Fruit fly (Drosophila melanogaster) whole organism, embryonic: ENCODE data around the gene dgt1.

Experiments
- B-H1 ChIP-seq: fragments of 200-800 bp; sonication (Bioruptor generic); IDR thresholded peaks from 3 replicates; pipeline ENCODE4 v1.3.6; 2022; ENCODE audit warnings: missing biosample characterization, missing genetic modification characterization
- BEAF-32 ChIP-seq: fragments of 200-800 bp; sonication (Bioruptor generic); optimal IDR thresholded peaks from 3 replicates; lab custom pipeline; 2017; ENCODE audit warnings: missing biosample characterization, missing genetic modification characterization, mild to moderate bottlenecking, moderate library complexity, missing genetic modification reagents
- CG11695 ChIP-seq: fragments of 200-800 bp; sonication (Bioruptor generic); IDR thresholded peaks from 3 replicates; pipeline ENCODE4 v1.3.6; 2022; ENCODE audit warnings: missing biosample characterization, missing genetic modification characterization
- CG12071 ChIP-seq: fragments of 200-800 bp; sonication (Bioruptor generic); optimal IDR thresholded peaks from 3 replicates; lab custom pipeline; 2018; ENCODE audit warnings: missing biosample characterization, mild to moderate bottlenecking, missing genetic modification characterization
- CG1647 ChIP-seq: fragments of 200-800 bp; sonication (Bioruptor generic); optimal IDR thresholded peaks from 3 replicates; lab custom pipeline; 2016; ENCODE audit warnings: missing biosample characterization, missing genetic modification characterization
- CG16815 ChIP-seq: fragments of 200-800 bp; sonication (Bioruptor generic); optimal IDR thresholded peaks from 3 replicates; lab custom pipeline; 2017; ENCODE audit warnings: missing biosample characterization, mild to moderate bottlenecking, missing genetic modification characterization
- CG16863 ChIP-seq: fragments of 200-800 bp; sonication (Bioruptor generic); optimal IDR thresholded peaks from 3 replicates; lab custom pipeline; 2016; ENCODE audit warnings: missing biosample characterization, missing genetic modification characterization
- CG34376 ChIP-seq: fragments of 200-800 bp; sonication (Bioruptor generic); optimal IDR thresholded peaks from 2 replicates; lab custom pipeline; 2018; ENCODE audit warnings: missing biosample characterization, mild to moderate bottlenecking, missing genetic modification characterization
- CG3726 ChIP-seq: fragments of 200-800 bp; sonication (Bioruptor generic); IDR thresholded peaks from 3 replicates; pipeline ENCODE4, ENCODE4 v1.3.6; 2022; ENCODE audit warnings: missing biosample characterization, missing genetic modification characterization
- CG3838 ChIP-seq: fragments of 200-800 bp; sonication (Bioruptor generic); optimal IDR thresholded peaks from 3 replicates; lab custom pipeline; 2016; ENCODE audit warnings: missing biosample characterization, missing genetic modification characterization
- CG3995 ChIP-seq: fragments of 200-800 bp; sonication (Bioruptor generic); optimal IDR thresholded peaks from 3 replicates; lab custom pipeline; 2016; ENCODE audit warnings: missing biosample characterization, missing genetic modification characterization
- CG4707 ChIP-seq: fragments of 200-800 bp; sonication (Bioruptor generic); optimal IDR thresholded peaks from 2 replicates; lab custom pipeline; 2018; ENCODE audit warnings: missing biosample characterization, mild to moderate bottlenecking, missing genetic modification characterization, moderate library complexity
- CG6175 ChIP-seq: fragments of 200-800 bp; sonication (Bioruptor generic); IDR thresholded peaks from 3 replicates; pipeline ENCODE4 v1.3.6; 2022; ENCODE audit warnings: missing biosample characterization, missing genetic modification characterization
- CG6272 ChIP-seq: fragments of 200-800 bp; sonication (Bioruptor generic); IDR thresholded peaks from 2 replicates; pipeline ENCODE4 v1.3.6; 2022; ENCODE audit warnings: missing biosample characterization, missing genetic modification characterization
- CG6813 ChIP-seq: fragments of 200-800 bp; sonication (Bioruptor generic); optimal IDR thresholded peaks from 2 replicates; lab custom pipeline; 2017; ENCODE audit warnings: missing biosample characterization, missing genetic modification characterization, mild to moderate bottlenecking, moderate library complexity, missing genetic modification reagents
- CG7987 ChIP-seq: fragments of 200-800 bp; sonication (Bioruptor generic); optimal IDR thresholded peaks from 2 replicates; lab custom pipeline; 2018; ENCODE audit warnings: missing biosample characterization, mild to moderate bottlenecking, missing genetic modification characterization, moderate library complexity
- CTCF ChIP-seq: fragments of 200-800 bp; sonication (Bioruptor generic); optimal IDR thresholded peaks from 2 replicates; lab custom pipeline; 2017; ENCODE audit warnings: missing biosample characterization, mild to moderate bottlenecking, missing genetic modification characterization, moderate library complexity
- Dip2 ChIP-seq: fragments of 200-800 bp; sonication (Bioruptor generic); IDR thresholded peaks from 2 replicates; pipeline ENCODE4 v1.3.6; 2022; ENCODE audit warnings: missing biosample characterization, missing genetic modification characterization
- Dref ChIP-seq: fragments of 200-800 bp; sonication (Bioruptor generic); IDR thresholded peaks from 2 replicates; pipeline ENCODE4 v1.3.6; 2022; ENCODE audit warnings: missing biosample characterization, missing genetic modification characterization
- HHEX ChIP-seq: fragments of 200-800 bp; sonication (Bioruptor generic); optimal IDR thresholded peaks from 3 replicates; lab custom pipeline; 2017; ENCODE audit warnings: missing biosample characterization, mild to moderate bottlenecking, missing genetic modification characterization, missing genetic modification reagents
- HLH4C ChIP-seq: fragments of 200-800 bp; sonication (Bioruptor generic); IDR thresholded peaks from 3 replicates; pipeline ENCODE4 v1.3.6; 2022; ENCODE audit warnings: missing biosample characterization, missing genetic modification characterization; ENCODE audit not compliant: partially characterized antibody
- HmgD ChIP-seq: fragments of 200-800 bp; sonication (Bioruptor generic); optimal IDR thresholded peaks from 3 replicates; lab custom pipeline; 2016; ENCODE audit warnings: missing biosample characterization, missing genetic modification characterization
- Hr78 ChIP-seq, 2 experiments: fragments of 200-800 bp in 1 of 2; fragments of >200 bp in 1 of 2; sonication (Bioruptor generic) in 1 of 2; optimal IDR thresholded peaks; 2 replicates each; lab custom pipeline; 2017 to 2019; ENCODE audit warnings: missing biosample characterization in 2 of 2, missing genetic modification characterization in 2 of 2, mild to moderate bottlenecking in 1 of 2, moderate library complexity in 1 of 2
- NK7.1 ChIP-seq: fragments of 200-800 bp; sonication (Bioruptor generic); optimal IDR thresholded peaks from 3 replicates; lab custom pipeline; 2016; ENCODE audit warnings: missing biosample characterization, missing genetic modification characterization
- Nf-YB ChIP-seq: fragments of 200-800 bp; sonication (Bioruptor generic); optimal IDR thresholded peaks from 3 replicates; lab custom pipeline; 2019; ENCODE audit warnings: missing biosample characterization, mild to moderate bottlenecking, missing genetic modification characterization, moderate library complexity
- Optix ChIP-seq: fragments of 200-800 bp; sonication (Bioruptor generic); IDR thresholded peaks from 3 replicates; pipeline ENCODE4 v1.3.6; 2022; ENCODE audit warnings: missing biosample characterization, missing genetic modification characterization
- Pdp1 ChIP-seq, 2 experiments: fragments of 200-800 bp; sonication (Bioruptor generic); optimal IDR thresholded peaks; 3 replicates each; lab custom pipeline; 2016; ENCODE audit warnings: missing biosample characterization in 2 of 2, missing genetic modification characterization in 2 of 2, mild to moderate bottlenecking in 1 of 2, moderate library complexity in 1 of 2
- Rfx ChIP-seq: fragments of 200-800 bp; sonication (Bioruptor generic); IDR thresholded peaks from 2 replicates; pipeline ENCODE4 v1.3.6; 2022; ENCODE audit warnings: missing biosample characterization, missing genetic modification characterization
- Six4 ChIP-seq: fragments of 200-800 bp; sonication (Bioruptor generic); optimal IDR thresholded peaks from 2 replicates; lab custom pipeline; 2016; ENCODE audit warnings: missing biosample characterization, missing genetic modification characterization
- Sox102F ChIP-seq: fragments of 200-800 bp; sonication (Bioruptor generic); optimal IDR thresholded peaks from 2 replicates; lab custom pipeline; 2018; ENCODE audit warnings: missing biosample characterization, mild to moderate bottlenecking, missing genetic modification characterization, moderate library complexity
- Sry-β ChIP-seq: fragments of 200-800 bp; sonication (Bioruptor generic); optimal IDR thresholded peaks from 2 replicates; lab custom pipeline; 2018; ENCODE audit warnings: missing biosample characterization, mild to moderate bottlenecking, missing genetic modification characterization, moderate library complexity
- YL-1 ChIP-seq: fragments of 200-800 bp; sonication (Bioruptor generic); optimal IDR thresholded peaks from 3 replicates; lab custom pipeline; 2017; ENCODE audit warnings: missing biosample characterization, mild to moderate bottlenecking, missing genetic modification characterization
- ara ChIP-seq: fragments of 200-800 bp; sonication (Bioruptor generic); IDR thresholded peaks from 2 replicates; pipeline ENCODE4 v1.3.6; 2022; ENCODE audit warnings: missing biosample characterization, missing genetic modification characterization
- chif ChIP-seq, 2 experiments: fragments of 200-800 bp; sonication (Bioruptor generic); optimal IDR thresholded peaks; 3 replicates each; lab custom pipeline; 2016; ENCODE audit warnings: missing biosample characterization in 2 of 2, missing genetic modification characterization in 2 of 2
- fd102C ChIP-seq: fragments of 200-800 bp; sonication (Bioruptor generic); optimal IDR thresholded peaks from 2 replicates; lab custom pipeline; 2018; ENCODE audit warnings: missing biosample characterization, mild to moderate bottlenecking, missing genetic modification characterization, moderate library complexity
- gsb ChIP-seq: fragments of 200-800 bp; sonication (Bioruptor generic); IDR thresholded peaks from 2 replicates; pipeline ENCODE4 v1.3.6; 2022; ENCODE audit warnings: missing biosample characterization, missing genetic modification characterization
- hbn ChIP-seq: fragments of 200-800 bp; sonication (Bioruptor generic); IDR thresholded peaks from 2 replicates; pipeline ENCODE4 v1.3.6; 2022; ENCODE audit warnings: missing biosample characterization, missing genetic modification characterization; ENCODE audit not compliant: partially characterized antibody
- knrl ChIP-seq: fragments of 200-800 bp; sonication (Bioruptor generic); IDR thresholded peaks from 3 replicates; pipeline ENCODE4 v1.3.6; 2022; ENCODE audit warnings: missing biosample characterization, missing genetic modification characterization; ENCODE audit not compliant: partially characterized antibody
- mam ChIP-seq: fragments of 200-800 bp; sonication (Bioruptor generic); optimal IDR thresholded peaks from 3 replicates; lab custom pipeline; 2016; ENCODE audit warnings: missing biosample characterization, missing genetic modification characterization
- nerfin-2 ChIP-seq: fragments of 200-800 bp; sonication (Bioruptor generic); IDR thresholded peaks from 2 replicates; pipeline ENCODE4 v1.3.6; 2022; ENCODE audit warnings: missing biosample characterization, missing genetic modification characterization; ENCODE audit not compliant: partially characterized antibody
- nom ChIP-seq: fragments of 200-800 bp; sonication (Bioruptor generic); optimal IDR thresholded peaks from 2 replicates; lab custom pipeline; 2017; ENCODE audit warnings: missing biosample characterization, missing genetic modification characterization, mild to moderate bottlenecking, moderate library complexity, missing genetic modification reagents
- phol ChIP-seq: fragments of 200-800 bp; sonication (Bioruptor generic); optimal IDR thresholded peaks from 3 replicates; lab custom pipeline; 2018; ENCODE audit warnings: missing biosample characterization, mild to moderate bottlenecking, missing genetic modification characterization, moderate library complexity
- row ChIP-seq: fragments of 200-800 bp; sonication (Bioruptor generic); IDR thresholded peaks from 3 replicates; pipeline ENCODE4 v1.3.6; 2022; ENCODE audit warnings: missing biosample characterization, missing genetic modification characterization
- sens ChIP-seq: fragments of 200-800 bp; sonication (Bioruptor generic); peaks from one replicate; lab custom pipeline; 2016; ENCODE audit warnings: missing biosample characterization, missing genetic modification characterization
- seq ChIP-seq: fragments of 200-800 bp; sonication (Bioruptor generic); IDR thresholded peaks from 2 replicates; pipeline ENCODE4 v1.3.6; 2022; ENCODE audit warnings: missing biosample characterization, missing genetic modification characterization
- slou ChIP-seq: fragments of 200-800 bp; sonication (Bioruptor generic); optimal IDR thresholded peaks from 3 replicates; lab custom pipeline; 2016; ENCODE audit warnings: missing biosample characterization, missing genetic modification characterization
- tll ChIP-seq, 2 experiments: fragments of 200-800 bp in 1 of 2; fragments of >200 bp in 1 of 2; sonication (Bioruptor generic) in 1 of 2; optimal IDR thresholded peaks; 2 replicates each; lab custom pipeline; 2017 to 2019; ENCODE audit warnings: missing biosample characterization in 2 of 2, missing genetic modification characterization in 2 of 2, mild to moderate bottlenecking in 1 of 2, moderate library complexity in 1 of 2
- toy ChIP-seq: fragments of 200-800 bp; sonication (Bioruptor generic); IDR thresholded peaks from 2 replicates; pipeline ENCODE4 v1.3.6; 2022; ENCODE audit warnings: missing biosample characterization, missing genetic modification characterization
- ttk ChIP-seq: fragments of 200-800 bp; sonication (Bioruptor generic); IDR thresholded peaks from 2 replicates; pipeline ENCODE4 v2.1.2; 2022; ENCODE audit warnings: missing biosample characterization, missing genetic modification characterization
- tx ChIP-seq: fragments of 200-800 bp; sonication (Bioruptor generic); optimal IDR thresholded peaks from 2 replicates; lab custom pipeline; 2016; ENCODE audit warnings: missing biosample characterization, missing genetic modification characterization

Gene dgt1

dm6 chr3R:29806682-29807393 lies 50.5 kb downstream of the dgt1 start, which contains the start of the genes ca and ncd (continued):
- TF ChIP-seq Optix, result no peak
- no peak for TF ChIP-seq CG6175 (GFP tag; lab: Robert Waterston, UW)
- TF ChIP-seq seq, result no peak
- no peak for TF ChIP-seq Hr78 (GFP tag; optimal IDR thresholded peaks at IDR 0.05; lab: Kevin White, UChicago)
- no peak for TF ChIP-seq ara
- no peak for TF ChIP-seq CG6272 (GFP tag; lab: Robert Waterston, UW)
- TF ChIP-seq ttk, result no peak
- TF ChIP-seq nerfin-2 (GFP tag; lab: Robert Waterston, UW), result peak; percentile 24; the same call in 1 of the 2 replicates
- peak; percentile 14 for TF ChIP-seq mam (GFP tag; lab: Kevin White, UChicago)
- TF ChIP-seq nom (GFP tag; lab: Kevin White, UChicago), result no peak
- TF ChIP-seq sens (GFP tag; lab: Kevin White, UChicago), result peak; percentile 47
- TF ChIP-seq HHEX (GFP tag; lab: Kevin White, UChicago), result no peak
- TF ChIP-seq CG1647 (GFP tag; lab: Kevin White, UChicago), result no peak
- no peak for TF ChIP-seq gsb
- TF ChIP-seq NK7.1 (GFP tag; lab: Kevin White, UChicago), result no peak
- TF ChIP-seq tx, result no peak
- TF ChIP-seq chif (GFP tag; optimal IDR thresholded peaks at IDR 0.05; lab: Kevin White, UChicago), result no peak
- peak; percentile 92 for TF ChIP-seq YL-1 (GFP tag; lab: Kevin White, UChicago)
- TF ChIP-seq CG12071 (GFP tag; lab: Kevin White, UChicago), result no peak
- no peak for TF ChIP-seq CG3838 (GFP tag; lab: Kevin White, UChicago)
- peak; percentile 30; the same call in 2 of the 3 replicates for TF ChIP-seq HLH4C (GFP tag; lab: Robert Waterston, UW)
- no peak for TF ChIP-seq Dip2 (GFP tag; lab: Robert Waterston, UW)
- no peak for TF ChIP-seq CG11695
- TF ChIP-seq fd102C (GFP tag; lab: Kevin White, UChicago), result no peak
- no peak for TF ChIP-seq toy (GFP tag; lab: Robert Waterston, UW)
- peak; percentile 62 for TF ChIP-seq Sry-β
- TF ChIP-seq BEAF-32 (GFP tag; lab: Kevin White, UChicago), result peak; percentile 82
- no peak; the same call in 1 of the 3 replicates for TF ChIP-seq row (GFP tag; lab: Robert Waterston, UW)
- no peak for TF ChIP-seq slou
- TF ChIP-seq HmgD, result no peak
- TF ChIP-seq CG16863 (GFP tag; lab: Kevin White, UChicago), result no peak
- TF ChIP-seq CG3995 (GFP tag; lab: Kevin White, UChicago), result no peak
- TF ChIP-seq CG3726 (GFP tag; lab: Robert Waterston, UW), result no peak
- peak; percentile 49 for TF ChIP-seq Dref (GFP tag; lab: Robert Waterston, UW)
- no peak for TF ChIP-seq CG7987 (GFP tag; lab: Kevin White, UChicago)
- no peak for TF ChIP-seq Six4 (GFP tag; lab: Kevin White, UChicago)
- TF ChIP-seq CG4707 (GFP tag; lab: Kevin White, UChicago), result no peak
- peak; percentile 15 for TF ChIP-seq phol (tag; lab: Kevin White, UChicago)
- peak; percentile 44; the same call in 1 of the 2 replicates for TF ChIP-seq hbn (GFP tag; lab: Robert Waterston, UW)
- peak; percentile 57; the same call in 2 of the 3 replicates for TF ChIP-seq knrl (GFP tag; lab: Robert Waterston, UW)
- TF ChIP-seq Pdp1 (GFP tag; optimal IDR thresholded peaks at IDR 0.05; lab: Kevin White, UChicago), result no peak
- TF ChIP-seq CG6813 (GFP tag; lab: Kevin White, UChicago), result no peak
- TF ChIP-seq tll (GFP tag; optimal IDR thresholded peaks at IDR 0.05; lab: Kevin White, UChicago), result no peak
- no peak for TF ChIP-seq CTCF (GFP tag; lab: Kevin White, UChicago)
- TF ChIP-seq Nf-YB (GFP tag; lab: Kevin White, UChicago), result no peak
- TF ChIP-seq CG34376 (GFP tag; lab: Kevin White, UChicago), result no peak
- TF ChIP-seq Sox102F (GFP tag; lab: Kevin White, UChicago), result no peak
- no peak for TF ChIP-seq CG16815 (GFP tag; lab: Kevin White, UChicago)
- TF ChIP-seq B-H1 (GFP tag; lab: Robert Waterston, UW), result no peak
- TF ChIP-seq Rfx (GFP tag; lab: Robert Waterston, UW), result no peak
